Worm (Caenorhabditis elegans) whole organism, mixed stage, embryonic: ENCODE data around the gene R102.6.

Source experiments
- blmp-1 ChIP-seq: fragments of 150-350 bp; optimal IDR thresholded peaks from 2 replicates; lab custom pipeline; 2014; ENCODE audit warnings: missing biosample characterization, missing genetic modification characterization
- drap-1 ChIP-seq: fragments of 200-800 bp; sonication (Bioruptor generic); optimal IDR thresholded peaks from 3 replicates; lab custom pipeline; 2018; ENCODE audit warnings: mild to moderate bottlenecking, missing genetic modification characterization, missing compliant biosample characterization
- lin-13 ChIP-seq: fragments of 150-350 bp; optimal IDR thresholded peaks from 2 replicates; lab custom pipeline; 2014; ENCODE audit warnings: missing biosample characterization, missing genetic modification characterization
- mab-5 ChIP-seq: fragments of 150-350 bp; optimal IDR thresholded peaks from 2 replicates; lab custom pipeline; 2014; ENCODE audit warnings: missing biosample characterization, missing genetic modification characterization
- nhr-237 ChIP-seq: fragments of 150-350 bp; optimal IDR thresholded peaks from 2 replicates; lab custom pipeline; 2014; ENCODE audit warnings: missing biosample characterization, missing genetic modification characterization
- nhr-28 ChIP-seq: fragments of 150-350 bp; optimal IDR thresholded peaks from 2 replicates; lab custom pipeline; 2014; ENCODE audit warnings: missing biosample characterization, missing genetic modification characterization
- pha-4 ChIP-seq: fragments of 150-350 bp; optimal IDR thresholded peaks from 2 replicates; lab custom pipeline; 2018; ENCODE audit warnings: missing biosample characterization, missing genetic modification reagents, missing genetic modification characterization
- unc-62 ChIP-seq: fragments of 150-350 bp; optimal IDR thresholded peaks from 2 replicates; lab custom pipeline; 2014; ENCODE audit warnings: missing biosample characterization, missing genetic modification reagents, missing genetic modification characterization
- ztf-11 ChIP-seq: fragments of 150-350 bp; optimal IDR thresholded peaks from 2 replicates; lab custom pipeline; 2014; ENCODE audit warnings: missing biosample characterization, missing genetic modification characterization

ce11 chrIV:10685758-10686157 lies 20.2 kb downstream of the R102.6 start, which contains the start of the genes K08C7.6 and R102.1:
- TF ChIP-seq unc-62 (no peak), nhr-28 (tag; lab: Kevin White, UChicago) (no peak), blmp-1 (no peak), pha-4 (tag; lab: Kevin White, UChicago) (no peak), ztf-11 (tag; lab: Kevin White, UChicago) (no peak), nhr-237 (tag; lab: Kevin White, UChicago) (no peak), drap-1 (GFP tag; lab: Kevin White, UChicago) (no peak), lin-13 (tag; lab: Kevin White, UChicago) (no peak), mab-5 (tag; lab: Kevin White, UChicago) (no peak)
